Fruit fly (Drosophila melanogaster): ENCODE results near the gene CG18404.

CG18404 gene

dm6 chr3R:30293478-30294122, 40.6 kb downstream of the CG18404 start (continued):
- TF ChIP-seq pan (optimal IDR thresholded peaks at IDR 0.05) (no peak), pan (GFP tag; optimal IDR thresholded peaks at IDR 0.05 in 1 of 2, IDR thresholded peaks at IDR 0.05 in 1 of 2) (no peak), CG9876 (GFP tag; optimal IDR thresholded peaks at IDR 0.05) (no peak), vvl (GFP tag; IDR thresholded peaks at IDR 0.05) (no peak), corto (GFP tag; optimal IDR thresholded peaks at IDR 0.05) (no peak), cato (GFP tag; optimal IDR thresholded peaks at IDR 0.05; ENCODE audit: borderline replicate concordance) (no peak), trem (tag; optimal IDR thresholded peaks at IDR 0.05) (peak; percentile 13), aop (GFP tag; IDR thresholded peaks at IDR 0.05) (no peak), HLH3B (GFP tag; IDR thresholded peaks at IDR 0.05) (peak; percentile 41; the same call in 1 of the 2 replicates), C15 (GFP tag; IDR thresholded peaks at IDR 0.05) (no peak), CG3995 (GFP tag; optimal IDR thresholded peaks at IDR 0.05) (no peak), ham (GFP tag; IDR thresholded peaks at IDR 0.05) (no peak), gro (GFP tag; optimal IDR thresholded peaks at IDR 0.05) (no peak), bbx (GFP tag; IDR thresholded peaks at IDR 0.05; ENCODE audit: partially characterized antibody) (no peak), CG12769 (tag; optimal IDR thresholded peaks at IDR 0.05) (no peak), emc (GFP tag; optimal IDR thresholded peaks at IDR 0.05) (no peak), nom (GFP tag; optimal IDR thresholded peaks at IDR 0.05) (peak; percentile 94), CG18476 (GFP tag; optimal IDR thresholded peaks at IDR 0.05) (no peak), Xrp1 (GFP tag; IDR thresholded peaks at IDR 0.05) (peak; percentile 42; the same call in 1 of the 2 replicates), CG11504 (tag; optimal IDR thresholded peaks at IDR 0.05) (peak; percentile 34), CG6854 (GFP tag; optimal IDR thresholded peaks at IDR 0.05) (no peak), Blimp-1 (GFP tag; optimal IDR thresholded peaks at IDR 0.05) (peak; percentile 5), CG2889 (GFP tag; IDR thresholded peaks at IDR 0.05) (no peak), p53 (GFP tag; optimal IDR thresholded peaks at IDR 0.05) (no peak), insv (GFP tag; optimal IDR thresholded peaks at IDR 0.05) (no peak), CoRest (tag; optimal IDR thresholded peaks at IDR 0.05) (peak; percentile 2), nerfin-1 (tag; optimal IDR thresholded peaks at IDR 0.05) (no peak), Stat92E (GFP tag; optimal IDR thresholded peaks at IDR 0.05) (no peak), Nf-YC (tag; optimal IDR thresholded peaks at IDR 0.05) (no peak), CG17361 (GFP tag; IDR thresholded peaks at IDR 0.05) (no peak), CG32772 (GFP tag; IDR thresholded peaks at IDR 0.05) (no peak), Ptx1 (GFP tag; IDR thresholded peaks at IDR 0.05) (0 out of 2 replicates have a peak, but pooled peaks have one; percentile 11), CG10147 (GFP tag; optimal IDR thresholded peaks at IDR 0.05) (no peak), sima (GFP tag; optimal IDR thresholded peaks at IDR 0.05) (no peak), CG9437 (GFP tag; optimal IDR thresholded peaks at IDR 0.05) (no peak), CG34422 (GFP tag; IDR thresholded peaks at IDR 0.05) (no peak), croc (GFP tag; conservative IDR thresholded peaks at IDR 0.05) (peak; percentile 21; the same call in 1 of the 3 replicates), bsh (GFP tag; optimal IDR thresholded peaks at IDR 0.05) (peak; percentile 39 to 89), ERR (GFP tag; optimal IDR thresholded peaks at IDR 0.05) (no peak), Ssrp (tag; optimal IDR thresholded peaks at IDR 0.05) (peak; percentile 41), sr (GFP tag; IDR thresholded peaks at IDR 0.05) (no peak), Eip74EF (GFP tag; optimal IDR thresholded peaks at IDR 0.05) (no peak), NfI (GFP tag; optimal IDR thresholded peaks at IDR 0.05) (no peak), CG10979 (tag; optimal IDR thresholded peaks at IDR 0.05) (peak; percentile 36), Dll (GFP tag; IDR thresholded peaks at IDR 0.05; ENCODE audit: partially characterized antibody) (no peak), CG4424 (GFP tag; optimal IDR thresholded peaks at IDR 0.05) (no peak), pho (GFP tag; optimal IDR thresholded peaks at IDR 0.05) (no peak), CG14014 (GFP tag; IDR thresholded peaks at IDR 0.05) (no peak), CG10959 (GFP tag; IDR thresholded peaks at IDR 0.05) (no peak), CG5180 (GFP tag; optimal IDR thresholded peaks at IDR 0.05) (no peak)

Data from whole organism, embryonic.